Fruit fly (Drosophila melanogaster) whole organism, embryonic: ENCODE measurements around the gene CG1998.

ENCODE experiments used
- Antp ChIP-seq: fragments of 200-800 bp; sonication (Bioruptor generic); optimal IDR thresholded peaks from 3 replicates; lab custom pipeline; 2016; ENCODE audit warnings: missing biosample characterization, missing genetic modification characterization
- B-H1 ChIP-seq: fragments of 200-800 bp; sonication (Bioruptor generic); IDR thresholded peaks from 3 replicates; pipeline ENCODE4 v1.3.6; 2022; ENCODE audit warnings: missing biosample characterization, missing genetic modification characterization
- Blimp-1 ChIP-seq: fragments of 200-800 bp; sonication (Bioruptor generic); optimal IDR thresholded peaks from 3 replicates; lab custom pipeline; 2018; ENCODE audit warnings: missing biosample characterization, missing genetic modification characterization, mild to moderate bottlenecking, moderate library complexity, missing genetic modification reagents
- Bteb2 ChIP-seq: fragments of 200-800 bp; sonication (Bioruptor generic); optimal IDR thresholded peaks from 2 replicates; lab custom pipeline; 2016; ENCODE audit warnings: missing biosample characterization, missing genetic modification characterization
- CG12769 ChIP-seq: fragments of 200-800 bp; sonication (Bioruptor generic); optimal IDR thresholded peaks from 2 replicates; lab custom pipeline; 2019; ENCODE audit warnings: missing biosample characterization, mild to moderate bottlenecking, missing genetic modification characterization, moderate library complexity
- CG15514 ChIP-seq: fragments of 200-800 bp; sonication (Bioruptor generic); optimal IDR thresholded peaks from 3 replicates; lab custom pipeline; 2017; ENCODE audit warnings: missing biosample characterization, missing genetic modification characterization, mild to moderate bottlenecking, moderate library complexity, missing genetic modification reagents
- CG17385 ChIP-seq: fragments of 200-800 bp; sonication (Bioruptor generic); optimal IDR thresholded peaks from 3 replicates; lab custom pipeline; 2018; ENCODE audit warnings: missing biosample characterization, mild to moderate bottlenecking, missing genetic modification characterization
- CG17568 ChIP-seq: fragments of 200-800 bp; sonication (Bioruptor generic); optimal IDR thresholded peaks from 2 replicates; lab custom pipeline; 2018; ENCODE audit warnings: missing biosample characterization, mild to moderate bottlenecking, missing genetic modification characterization, moderate library complexity
- CG1792 ChIP-seq: fragments of 200-800 bp; sonication (Bioruptor generic); optimal IDR thresholded peaks from 2 replicates; lab custom pipeline; 2016; ENCODE audit warnings: missing biosample characterization, missing genetic modification characterization
- CG2120 ChIP-seq: fragments of 200-800 bp; sonication (Bioruptor generic); optimal IDR thresholded peaks from 3 replicates; lab custom pipeline; 2016; ENCODE audit warnings: missing biosample characterization, missing genetic modification characterization
- CG2129 ChIP-seq: fragments of 200-800 bp; sonication (Bioruptor generic); IDR thresholded peaks from 2 replicates; pipeline ENCODE4 v1.3.6; 2022; ENCODE audit warnings: missing biosample characterization, missing genetic modification characterization; ENCODE audit not compliant: partially characterized antibody
- CG30020 ChIP-seq: fragments of 200-800 bp; optimal IDR thresholded peaks from 2 replicates; lab custom pipeline; 2019; ENCODE audit warnings: missing biosample characterization, mild to moderate bottlenecking, missing genetic modification characterization, moderate library complexity
- CG30403 ChIP-seq: fragments of 200-800 bp; sonication (Bioruptor generic); optimal IDR thresholded peaks from 3 replicates; lab custom pipeline; 2016; ENCODE audit warnings: missing biosample characterization, missing genetic modification characterization
- CG32772 ChIP-seq: fragments of 200-800 bp; sonication (Bioruptor generic); IDR thresholded peaks from 2 replicates; pipeline ENCODE4 v1.3.6; 2022; ENCODE audit warnings: missing biosample characterization, missing genetic modification characterization
- CG4707 ChIP-seq: fragments of 200-800 bp; sonication (Bioruptor generic); optimal IDR thresholded peaks from 2 replicates; lab custom pipeline; 2018; ENCODE audit warnings: missing biosample characterization, mild to moderate bottlenecking, missing genetic modification characterization, moderate library complexity
- CG5180 ChIP-seq: fragments of 200-800 bp; sonication (Bioruptor generic); optimal IDR thresholded peaks from 3 replicates; lab custom pipeline; 2017; ENCODE audit warnings: missing biosample characterization, missing genetic modification characterization, mild to moderate bottlenecking, moderate library complexity, missing genetic modification reagents
- CG5953 ChIP-seq: fragments of 200-800 bp; sonication (Bioruptor generic); IDR thresholded peaks from 2 replicates; pipeline ENCODE4 v1.3.6; 2022; ENCODE audit warnings: missing biosample characterization, missing genetic modification characterization
- CG7987 ChIP-seq: fragments of 200-800 bp; sonication (Bioruptor generic); optimal IDR thresholded peaks from 2 replicates; lab custom pipeline; 2018; ENCODE audit warnings: missing biosample characterization, mild to moderate bottlenecking, missing genetic modification characterization, moderate library complexity
- CG9727 ChIP-seq: fragments of 200-800 bp; sonication (Bioruptor generic); optimal IDR thresholded peaks from 3 replicates; lab custom pipeline; 2017; ENCODE audit warnings: missing biosample characterization, mild to moderate bottlenecking, missing genetic modification characterization
- CG9932 ChIP-seq: fragments of 200-800 bp; sonication (Bioruptor generic); IDR thresholded peaks from 2 replicates; pipeline ENCODE4 v1.3.6; 2022; ENCODE audit warnings: missing biosample characterization, missing genetic modification characterization
- Camta ChIP-seq: fragments of 200-800 bp; sonication (Bioruptor generic); optimal IDR thresholded peaks from 2 replicates; lab custom pipeline; 2016; ENCODE audit warnings: missing biosample characterization, missing genetic modification characterization
- Chrac-16 ChIP-seq: fragments of 200-800 bp; sonication (Bioruptor generic); optimal IDR thresholded peaks from 3 replicates; lab custom pipeline; 2016; ENCODE audit warnings: missing biosample characterization, missing genetic modification characterization
- CkIIα-i1 ChIP-seq: fragments of 200-800 bp; sonication (Bioruptor generic); IDR thresholded peaks from 2 replicates; pipeline ENCODE4 v1.3.6; 2022; ENCODE audit warnings: missing biosample characterization, missing genetic modification characterization
- CrebB ChIP-seq: fragments of 200-800 bp; sonication (Bioruptor generic); optimal IDR thresholded peaks from 3 replicates; lab custom pipeline; 2018; ENCODE audit warnings: missing biosample characterization, mild to moderate bottlenecking, missing genetic modification characterization
- Dek ChIP-seq: fragments of 200-800 bp; sonication (Bioruptor generic); optimal IDR thresholded peaks from 3 replicates; lab custom pipeline; 2019; ENCODE audit warnings: missing biosample characterization, mild to moderate bottlenecking, missing genetic modification characterization, moderate library complexity
- Dip3 ChIP-seq: fragments of 200-800 bp; sonication (Bioruptor generic); optimal IDR thresholded peaks from 3 replicates; lab custom pipeline; 2016; ENCODE audit warnings: missing biosample characterization, missing genetic modification characterization
- Lim3 ChIP-seq: fragments of 200-800 bp; sonication (Bioruptor generic); IDR thresholded peaks from 2 replicates; pipeline ENCODE4 v1.3.6; 2022; ENCODE audit warnings: missing biosample characterization, missing genetic modification characterization
- NK7.1 ChIP-seq: fragments of 200-800 bp; sonication (Bioruptor generic); optimal IDR thresholded peaks from 3 replicates; lab custom pipeline; 2016; ENCODE audit warnings: missing biosample characterization, missing genetic modification characterization
- Nf-YC ChIP-seq: fragments of 200-800 bp; optimal IDR thresholded peaks from 3 replicates; lab custom pipeline; 2019; ENCODE audit warnings: missing biosample characterization, mild to moderate bottlenecking, missing genetic modification characterization, moderate library complexity
- Poxn ChIP-seq: fragments of 200-800 bp; sonication (Bioruptor generic); IDR thresholded peaks from 2 replicates; pipeline ENCODE4 v1.3.6; 2022; ENCODE audit warnings: missing biosample characterization, missing genetic modification characterization
- Sry-δ ChIP-seq: fragments of 200-800 bp; sonication (Bioruptor generic); optimal IDR thresholded peaks from 2 replicates; lab custom pipeline; 2016; ENCODE audit warnings: missing biosample characterization, missing genetic modification characterization
- Stat92E ChIP-seq, 3 experiments: fragments of >200 bp in 2 of 3; fragments of 200-800 bp in 1 of 3; sonication (Bioruptor generic) in 1 of 3; optimal IDR thresholded peaks; 2 replicates each; lab custom pipeline; 2017 to 2019; ENCODE audit warnings: missing biosample characterization in 3 of 3, missing genetic modification characterization in 3 of 3, mild to moderate bottlenecking in 1 of 3, moderate library complexity in 1 of 3
- Vsx1 ChIP-seq: fragments of 200-800 bp; sonication (Bioruptor generic); optimal IDR thresholded peaks from 2 replicates; lab custom pipeline; 2017; ENCODE audit warnings: missing biosample characterization, mild to moderate bottlenecking, missing genetic modification characterization, missing genetic modification reagents
- Xbp1 ChIP-seq: fragments of 200-800 bp; sonication (Bioruptor generic); optimal IDR thresholded peaks from 3 replicates; lab custom pipeline; 2016; ENCODE audit warnings: missing biosample characterization, mild to moderate bottlenecking, missing genetic modification characterization
- YL-1 ChIP-seq: fragments of 200-800 bp; sonication (Bioruptor generic); optimal IDR thresholded peaks from 3 replicates; lab custom pipeline; 2017; ENCODE audit warnings: missing biosample characterization, mild to moderate bottlenecking, missing genetic modification characterization
- dan ChIP-seq: fragments of 200-800 bp; sonication (Bioruptor generic); IDR thresholded peaks from 2 replicates; pipeline ENCODE4 v1.3.6; 2022; ENCODE audit warnings: missing biosample characterization, missing genetic modification characterization
- dati ChIP-seq: fragments of 200-800 bp; sonication (Bioruptor generic); IDR thresholded peaks from 2 replicates; pipeline ENCODE4 v1.3.6; 2022; ENCODE audit warnings: missing biosample characterization, missing genetic modification characterization
- hkb ChIP-seq, 2 experiments: fragments of 200-800 bp in 1 of 2; fragments of >200 bp in 1 of 2; sonication (Bioruptor generic) in 1 of 2; IDR thresholded peaks in 1 of 2; optimal IDR thresholded peaks in 1 of 2; 2 replicates each; pipeline versions ENCODE4 v1.3.6 to Lab custom; 2017 to 2022; ENCODE audit warnings: missing biosample characterization in 1 of 2, missing genetic modification characterization in 1 of 2
- ind ChIP-seq: fragments of 200-800 bp; sonication (Bioruptor generic); optimal IDR thresholded peaks from 3 replicates; lab custom pipeline; 2016; ENCODE audit warnings: missing biosample characterization, missing genetic modification characterization
- lab ChIP-seq: fragments of 200-800 bp; sonication (Bioruptor generic); optimal IDR thresholded peaks from 3 replicates; lab custom pipeline; 2017; ENCODE audit warnings: missing biosample characterization, missing genetic modification characterization, mild to moderate bottlenecking, moderate library complexity, missing genetic modification reagents
- mam ChIP-seq: fragments of 200-800 bp; sonication (Bioruptor generic); optimal IDR thresholded peaks from 3 replicates; lab custom pipeline; 2016; ENCODE audit warnings: missing biosample characterization, missing genetic modification characterization
- pfk ChIP-seq: fragments of 200-800 bp; sonication (Bioruptor generic); optimal IDR thresholded peaks from 2 replicates; lab custom pipeline; 2018; ENCODE audit warnings: missing biosample characterization, mild to moderate bottlenecking, missing genetic modification characterization, moderate library complexity
- pho ChIP-seq: fragments of 200-800 bp; sonication (Bioruptor generic); optimal IDR thresholded peaks from 2 replicates; lab custom pipeline; 2016; ENCODE audit warnings: missing biosample characterization, missing genetic modification characterization
- prd ChIP-seq, 3 experiments: fragments of >200 bp in 2 of 3; fragments of 200-800 bp in 1 of 3; sonication (Bioruptor generic) in 1 of 3; optimal IDR thresholded peaks in 2 of 3; IDR thresholded peaks in 1 of 3; 2 replicates in 2 of 3; 3 replicates in 1 of 3; pipeline versions ENCODE4 v1.3.6 to Lab custom; 2017 to 2022; ENCODE audit warnings: missing biosample characterization in 1 of 3, missing genetic modification characterization in 1 of 3
- pros ChIP-seq: fragments of 200-800 bp; sonication (Bioruptor generic); optimal IDR thresholded peaks from 3 replicates; lab custom pipeline; 2019; ENCODE audit warnings: missing biosample characterization, mild to moderate bottlenecking, missing genetic modification characterization, moderate library complexity
- sc ChIP-seq, 3 experiments: fragments of >200 bp in 2 of 3; fragments of 200-800 bp in 1 of 3; sonication (Bioruptor generic) in 1 of 3; optimal IDR thresholded peaks; 2 replicates in 2 of 3; 3 replicates in 1 of 3; lab custom pipeline; 2017; ENCODE audit warnings: mild to moderate bottlenecking in 1 of 3, missing biosample characterization in 1 of 3, missing genetic modification characterization in 1 of 3, missing genetic modification reagents in 1 of 3
- sisA ChIP-seq: fragments of 200-800 bp; sonication (Bioruptor generic); IDR thresholded peaks from 2 replicates; pipeline ENCODE4 v1.3.6; 2022; ENCODE audit warnings: missing biosample characterization, missing genetic modification characterization
- tin ChIP-seq: fragments of 200-800 bp; sonication (Bioruptor generic); optimal IDR thresholded peaks from 3 replicates; lab custom pipeline; 2016; ENCODE audit warnings: missing biosample characterization, missing genetic modification characterization
- wor ChIP-seq: fragments of 200-800 bp; sonication (Bioruptor generic); IDR thresholded peaks from 2 replicates; pipeline ENCODE4 v1.3.6; 2022; ENCODE audit warnings: missing biosample characterization, missing genetic modification characterization

The CG1998 gene

dm6 chrX:13434065-13434464 is 21.2 kb upstream of the CG1998 start (continued):
- TF ChIP-seq mam (GFP tag; lab: Kevin White, UChicago) (peak; percentile 3), Chrac-16 (GFP tag; lab: Kevin White, UChicago) (no peak), CG9932 (GFP tag; lab: Robert Waterston, UW) (0 out of 2 replicates have a peak, but pooled peaks have one; percentile 15), tin (GFP tag; lab: Kevin White, UChicago) (no peak), CG15514 (GFP tag; lab: Kevin White, UChicago) (no peak), CkIIα-i1 (GFP tag; lab: Robert Waterston, UW) (no peak), CG1792 (GFP tag; lab: Kevin White, UChicago) (no peak), Antp (GFP tag; lab: Kevin White, UChicago) (peak; percentile 30), hkb (optimal IDR thresholded peaks at IDR 0.05; lab: Kevin White, UChicago) (no peak), hkb (GFP tag; IDR thresholded peaks at IDR 0.05; lab: Robert Waterston, UW) (0 out of 2 replicates have a peak, but pooled peaks have one; percentile 24), dan (GFP tag; lab: Robert Waterston, UW) (no peak), wor (0 out of 2 replicates have a peak, but pooled peaks have one; percentile 17), CG2129 (no peak), CG5953 (GFP tag; lab: Robert Waterston, UW) (no peak), Poxn (GFP tag; lab: Robert Waterston, UW) (no peak), lab (GFP tag; lab: Kevin White, UChicago) (peak; percentile 58), CG30020 (no peak), Lim3 (GFP tag; lab: Robert Waterston, UW) (no peak), Bteb2 (GFP tag; lab: Kevin White, UChicago) (no peak), YL-1 (GFP tag; lab: Kevin White, UChicago) (no peak), B-H1 (GFP tag; lab: Robert Waterston, UW) (peak; percentile 19; the same call in 1 of the 3 replicates), sc (optimal IDR thresholded peaks at IDR 0.05; lab: Kevin White, UChicago) (no peak), sc (GFP tag; optimal IDR thresholded peaks at IDR 0.05; lab: Kevin White, UChicago) (no peak), Blimp-1 (GFP tag; lab: Kevin White, UChicago) (no peak), CG5180 (GFP tag; lab: Kevin White, UChicago) (no peak), CG17568 (GFP tag; lab: Kevin White, UChicago) (no peak), CG32772 (GFP tag; lab: Robert Waterston, UW) (no peak), CG17385 (no peak), ind (GFP tag; lab: Kevin White, UChicago) (peak; percentile 22), CG2120 (GFP tag; lab: Kevin White, UChicago) (peak; percentile 37), Nf-YC (tag; lab: Kevin White, UChicago) (no peak), Vsx1 (GFP tag; lab: Kevin White, UChicago) (no peak), CG30403 (GFP tag; lab: Kevin White, UChicago) (peak; percentile 14), prd (optimal IDR thresholded peaks at IDR 0.05; lab: Kevin White, UChicago) (no peak), prd (GFP tag; IDR thresholded peaks at IDR 0.05; lab: Robert Waterston, UW) (peak; percentile 50; the same call in 2 of the 3 replicates), pfk (GFP tag; lab: Kevin White, UChicago) (no peak), CrebB (tag; lab: Kevin White, UChicago) (no peak), Xbp1 (no peak), dati (GFP tag; lab: Robert Waterston, UW) (no peak), sisA (GFP tag; lab: Robert Waterston, UW) (peak; percentile 13; the same call in 1 of the 2 replicates), pros (GFP tag; lab: Kevin White, UChicago) (no peak), CG9727 (GFP tag; lab: Kevin White, UChicago) (peak; percentile 15), Camta (GFP tag; lab: Kevin White, UChicago) (no peak), CG12769 (tag; lab: Kevin White, UChicago) (peak; percentile 35), Sry-δ (GFP tag; lab: Kevin White, UChicago) (no peak), CG7987 (GFP tag; lab: Kevin White, UChicago) (no peak), Dek (peak; percentile 9), Stat92E (GFP tag; optimal IDR thresholded peaks at IDR 0.05; lab: Kevin White, UChicago) (no peak), NK7.1 (GFP tag; lab: Kevin White, UChicago) (no peak), pho (GFP tag; lab: Kevin White, UChicago) (no peak), Dip3 (GFP tag; lab: Kevin White, UChicago) (no peak), CG4707 (no peak)
